Fruit fly (Drosophila melanogaster): ENCODE results near the gene RpL14.

RpL14 gene

DNA sequence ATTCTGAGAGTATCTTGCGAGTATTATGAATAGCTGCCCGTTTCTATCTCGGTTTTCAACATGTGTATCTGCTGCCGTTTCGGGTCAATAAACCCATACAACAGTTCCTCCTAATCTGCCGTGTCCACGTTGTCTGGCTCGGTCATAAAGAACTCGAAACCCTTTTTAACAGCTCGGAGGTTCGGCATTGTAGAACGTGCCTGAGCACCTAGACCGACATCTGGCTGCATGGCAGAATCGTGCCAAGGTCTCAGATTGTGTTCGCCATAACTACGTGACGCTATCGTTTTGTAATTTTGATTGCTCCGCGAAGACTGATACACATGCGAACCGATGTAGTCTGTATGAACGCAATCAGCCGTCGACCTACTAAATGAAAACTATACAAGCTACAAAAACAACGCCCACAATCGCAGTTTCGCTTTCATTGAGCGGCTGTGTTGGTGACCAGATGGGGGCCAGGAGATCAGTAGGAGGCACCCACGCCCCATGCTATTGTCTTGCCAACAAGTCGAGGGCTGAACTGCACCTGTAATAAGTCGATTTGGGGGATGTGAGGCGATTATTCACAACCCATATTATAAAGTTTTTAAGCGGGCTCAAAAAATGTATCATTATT is 46.7 kb upstream of the RpL14 start:
- TF ChIP-seq Abd-B (GFP tag; optimal IDR thresholded peaks at IDR 0.05), result no peak
- no peak for TF ChIP-seq Hnf4 (GFP tag; optimal IDR thresholded peaks at IDR 0.05)
- no peak for TF ChIP-seq Jra (GFP tag; optimal IDR thresholded peaks at IDR 0.05)
- TF ChIP-seq Hr78 (GFP tag; optimal IDR thresholded peaks at IDR 0.05), result no peak
- no peak for TF ChIP-seq dl (GFP tag; optimal IDR thresholded peaks at IDR 0.05; ENCODE audit: insufficient read depth in 1 of 2, partially characterized antibody in 2 of 2)
- TF ChIP-seq fru (GFP tag; optimal IDR thresholded peaks at IDR 0.05), result no peak
- no peak for TF ChIP-seq GATAd (GFP tag; optimal IDR thresholded peaks at IDR 0.05)
- TF ChIP-seq dsf (GFP tag; optimal IDR thresholded peaks at IDR 0.05; ENCODE audit: borderline replicate concordance), result no peak
- no peak for TF ChIP-seq br (GFP tag; optimal IDR thresholded peaks at IDR 0.05)
- TF ChIP-seq HLH106 (tag; optimal IDR thresholded peaks at IDR 0.05), result no peak
- no peak for TF ChIP-seq CG9705 (GFP tag; optimal IDR thresholded peaks at IDR 0.05)
- TF ChIP-seq CG32264 (GFP tag; optimal IDR thresholded peaks at IDR 0.05), result no peak
- TF ChIP-seq rgr (GFP tag; optimal IDR thresholded peaks at IDR 0.05), result no peak
- TF ChIP-seq sv (GFP tag; optimal IDR thresholded peaks at IDR 0.05), result no peak

DNA sequence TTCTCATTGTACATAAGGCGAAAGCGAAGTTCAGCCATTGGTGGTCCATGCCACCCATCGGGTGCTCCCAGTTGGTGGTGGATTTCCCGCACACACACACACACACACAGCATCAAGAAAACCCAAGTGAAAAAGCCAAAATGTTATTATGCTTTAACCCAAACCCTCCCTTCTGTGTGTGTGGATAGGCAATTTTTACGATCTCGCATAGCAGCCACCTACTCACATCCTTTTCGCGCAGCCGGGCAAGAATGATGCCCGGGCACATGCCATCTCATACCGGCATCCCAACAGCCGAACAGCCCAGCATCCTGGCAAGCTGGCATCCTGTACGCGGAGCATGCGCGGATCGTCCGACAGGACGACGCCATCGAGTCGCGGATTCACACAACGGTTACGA is 43.8 kb upstream of the RpL14 start:
- TF ChIP-seq Jra (GFP tag; optimal IDR thresholded peaks at IDR 0.05) (no peak), fru (GFP tag; optimal IDR thresholded peaks at IDR 0.05) (no peak), psq (GFP tag; optimal IDR thresholded peaks at IDR 0.05) (no peak), dsf (GFP tag; optimal IDR thresholded peaks at IDR 0.05; ENCODE audit: borderline replicate concordance) (no peak), Mio (GFP tag; optimal IDR thresholded peaks at IDR 0.05) (no peak), dl (GFP tag; optimal IDR thresholded peaks at IDR 0.05; ENCODE audit: insufficient read depth in 1 of 2, partially characterized antibody in 2 of 2) (no peak), brk (GFP tag; optimal IDR thresholded peaks at IDR 0.05) (no peak)

DNA sequence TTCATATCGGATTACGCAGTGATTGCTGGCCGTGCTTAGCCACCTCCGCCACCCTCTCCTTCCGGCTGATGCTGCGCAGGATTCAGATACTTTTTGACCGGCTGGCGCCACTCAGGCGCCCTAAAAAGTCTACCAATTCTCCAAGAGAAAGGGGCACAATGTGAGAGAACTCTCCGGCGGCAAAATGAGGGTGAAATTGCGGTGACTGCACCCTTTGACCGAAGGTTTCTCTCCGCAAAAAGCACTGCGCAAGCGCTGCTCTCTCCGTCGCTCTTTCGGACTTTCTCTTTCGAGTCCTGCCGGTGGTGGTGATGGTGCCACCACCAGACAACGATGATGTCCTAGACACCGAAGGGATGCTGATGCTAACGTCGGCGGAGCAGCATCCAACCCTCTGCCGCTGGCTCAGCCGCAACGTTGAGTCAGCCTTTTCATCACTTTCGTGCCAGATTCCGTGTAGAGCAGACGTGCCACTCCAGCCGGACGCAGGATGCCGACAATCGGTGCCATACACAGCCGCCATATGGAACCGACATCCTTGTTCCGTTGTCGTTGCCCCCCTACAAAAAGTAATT is 41.0 kb upstream of the RpL14 start:
- no peak for TF ChIP-seq jim (GFP tag; optimal IDR thresholded peaks at IDR 0.05)
- peak; percentile 81 for TF ChIP-seq Vsx2 (GFP tag; optimal IDR thresholded peaks at IDR 0.05; ENCODE audit: partially characterized antibody)
- TF ChIP-seq h (GFP tag; optimal IDR thresholded peaks at IDR 0.05), result no peak
- TF ChIP-seq br (GFP tag; optimal IDR thresholded peaks at IDR 0.05), result no peak
- TF ChIP-seq HLH106 (tag; optimal IDR thresholded peaks at IDR 0.05), result no peak
- no peak for TF ChIP-seq rgr (GFP tag; optimal IDR thresholded peaks at IDR 0.05)
- TF ChIP-seq GATAd (GFP tag; optimal IDR thresholded peaks at IDR 0.05), result no peak
- no peak for TF ChIP-seq lola (GFP tag; optimal IDR thresholded peaks at IDR 0.05)
- peak; percentile 31 for TF ChIP-seq Dif (GFP tag; optimal IDR thresholded peaks at IDR 0.05; ENCODE audit: partially characterized antibody)
- no peak for TF ChIP-seq Dfd (GFP tag; optimal IDR thresholded peaks at IDR 0.05)
- TF ChIP-seq Rel (GFP tag; optimal IDR thresholded peaks at IDR 0.05), result no peak
- no peak for TF ChIP-seq Rel (tag; optimal IDR thresholded peaks at IDR 0.05)
- TF ChIP-seq dl (GFP tag; optimal IDR thresholded peaks at IDR 0.05; ENCODE audit: insufficient read depth in 1 of 2, partially characterized antibody in 2 of 2), result peak in 1 of 2 experiments; percentile 12

DNA sequence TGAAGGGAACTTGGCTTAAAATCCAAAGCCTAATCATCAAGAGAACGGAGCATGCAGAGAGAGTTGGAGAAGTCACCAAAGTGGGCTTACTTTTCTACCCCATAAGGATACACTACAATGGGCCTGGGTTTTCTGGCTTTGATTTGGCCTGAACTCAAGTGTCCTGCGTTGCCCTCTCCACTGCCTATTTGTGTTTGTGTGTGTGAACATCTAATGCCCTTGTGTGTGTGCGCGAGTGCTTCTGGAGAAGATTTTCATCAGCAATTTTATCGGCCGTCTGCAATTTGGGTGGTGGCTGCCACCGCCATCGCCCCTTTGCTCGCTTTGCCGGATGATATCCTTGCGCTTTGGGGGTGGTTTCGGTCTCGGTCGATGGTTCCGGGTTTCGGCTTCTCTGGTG is 40.2 kb upstream of the RpL14 start:
- no peak for TF ChIP-seq rgr (GFP tag; optimal IDR thresholded peaks at IDR 0.05)
- no peak for TF ChIP-seq Dif (GFP tag; optimal IDR thresholded peaks at IDR 0.05; ENCODE audit: partially characterized antibody)
- no peak for TF ChIP-seq lola (GFP tag; optimal IDR thresholded peaks at IDR 0.05)
- TF ChIP-seq OdsH (GFP tag; optimal IDR thresholded peaks at IDR 0.05), result no peak
- no peak for TF ChIP-seq Myc (optimal IDR thresholded peaks at IDR 0.05)
- TF ChIP-seq CG9705 (GFP tag; optimal IDR thresholded peaks at IDR 0.05), result no peak
- no peak for TF ChIP-seq Jra (GFP tag; optimal IDR thresholded peaks at IDR 0.05)
- no peak for TF ChIP-seq Mio (GFP tag; optimal IDR thresholded peaks at IDR 0.05)
- no peak for TF ChIP-seq woc (GFP tag; optimal IDR thresholded peaks at IDR 0.05)
- no peak for TF ChIP-seq CrebA (GFP tag; optimal IDR thresholded peaks at IDR 0.05; ENCODE audit: borderline replicate concordance)
- TF ChIP-seq fru (GFP tag; optimal IDR thresholded peaks at IDR 0.05), result no peak
- no peak for TF ChIP-seq Sp1 (GFP tag; optimal IDR thresholded peaks at IDR 0.05)
- no peak for TF ChIP-seq sv (GFP tag; optimal IDR thresholded peaks at IDR 0.05)
- TF ChIP-seq brk (GFP tag; optimal IDR thresholded peaks at IDR 0.05), result no peak
- TF ChIP-seq tai (GFP tag; optimal IDR thresholded peaks at IDR 0.05), result no peak
- no peak for TF ChIP-seq pan (optimal IDR thresholded peaks at IDR 0.05)
- TF ChIP-seq jim (GFP tag; optimal IDR thresholded peaks at IDR 0.05), result no peak

All from whole organism, wandering third instar larva.